Fruit fly (Drosophila melanogaster) whole organism, prepupa: ENCODE data around the gene CG5180.

Experiments used
- Blimp-1 ChIP-seq: fragments of 200-800 bp; sonication (Bioruptor generic); optimal IDR thresholded peaks from 3 replicates; lab custom pipeline; 2017; ENCODE audit warnings: missing biosample characterization, missing genetic modification characterization, mild to moderate bottlenecking, moderate library complexity, missing genetic modification reagents
- CG11294 ChIP-seq: fragments of 200-800 bp; sonication (Bioruptor generic); IDR thresholded peaks from 2 replicates; pipeline ENCODE4 v1.3.6; 2022; ENCODE audit warnings: missing biosample characterization, missing genetic modification characterization
- CG15336 ChIP-seq: fragments of 200-800 bp; sonication (Bioruptor generic); IDR thresholded peaks from 2 replicates; pipeline ENCODE4 v1.3.6; 2022; ENCODE audit warnings: missing biosample characterization, missing genetic modification characterization
- CG16779 ChIP-seq: fragments of 200-800 bp; sonication (Bioruptor generic); optimal IDR thresholded peaks from 3 replicates; lab custom pipeline; 2017; ENCODE audit warnings: missing biosample characterization, mild to moderate bottlenecking, missing genetic modification characterization
- CG32006 ChIP-seq: fragments of 200-800 bp; sonication (Bioruptor generic); optimal IDR thresholded peaks from 3 replicates; lab custom pipeline; 2017; ENCODE audit warnings: missing biosample characterization, mild to moderate bottlenecking, missing genetic modification characterization
- CG3919 ChIP-seq: fragments of 200-800 bp; sonication (Bioruptor generic); optimal IDR thresholded peaks from 3 replicates; lab custom pipeline; 2016; ENCODE audit warnings: missing biosample characterization, missing genetic modification characterization
- CG4318 ChIP-seq: fragments of 200-800 bp; sonication (Bioruptor generic); optimal IDR thresholded peaks from 3 replicates; lab custom pipeline; 2017; ENCODE audit warnings: missing biosample characterization, mild to moderate bottlenecking, missing genetic modification characterization
- CG6163 ChIP-seq: fragments of 200-800 bp; sonication (Bioruptor generic); IDR thresholded peaks from 3 replicates; pipeline ENCODE4 v1.3.6; 2022; ENCODE audit warnings: missing biosample characterization, missing genetic modification characterization
- CG6808 ChIP-seq: fragments of 200-800 bp; sonication (Bioruptor generic); optimal IDR thresholded peaks from 3 replicates; lab custom pipeline; 2017; ENCODE audit warnings: missing biosample characterization, missing genetic modification characterization, mild to moderate bottlenecking, moderate library complexity, missing genetic modification reagents
- CG6854 ChIP-seq: fragments of 200-800 bp; sonication (Bioruptor generic); optimal IDR thresholded peaks from 2 replicates; lab custom pipeline; 2017; ENCODE audit warnings: missing biosample characterization, mild to moderate bottlenecking, missing genetic modification characterization
- CG8632 ChIP-seq: fragments of 200-800 bp; sonication (Bioruptor generic); optimal IDR thresholded peaks from 3 replicates; lab custom pipeline; 2016; ENCODE audit warnings: missing biosample characterization, missing genetic modification characterization
- Eip75B ChIP-seq: fragments of 200-800 bp; sonication (Bioruptor generic); optimal IDR thresholded peaks from 3 replicates; lab custom pipeline; 2016; ENCODE audit warnings: missing biosample characterization, missing genetic modification characterization
- Eip78C ChIP-seq: fragments of 200-800 bp; sonication (Bioruptor generic); peaks from one replicate; lab custom pipeline; 2016; ENCODE audit warnings: missing biosample characterization, missing genetic modification characterization
- Eip93F ChIP-seq: fragments of 200-800 bp; sonication (Bioruptor generic); optimal IDR thresholded peaks from 2 replicates; lab custom pipeline; 2016; ENCODE audit warnings: missing biosample characterization, mild to moderate bottlenecking, missing genetic modification characterization
- Ets21C ChIP-seq: fragments of 200-800 bp; sonication (Bioruptor generic); optimal IDR thresholded peaks from 3 replicates; lab custom pipeline; 2016; ENCODE audit warnings: missing biosample characterization, missing genetic modification characterization
- Ets96B ChIP-seq: fragments of 200-800 bp; optimal IDR thresholded peaks from 2 replicates; lab custom pipeline; 2019; ENCODE audit warnings: missing biosample characterization, mild to moderate bottlenecking, missing genetic modification characterization, moderate library complexity
- Gug ChIP-seq: fragments of 200-800 bp; sonication (Bioruptor generic); IDR thresholded peaks from 2 replicates; pipeline ENCODE4 v1.3.6; 2022; ENCODE audit warnings: missing biosample characterization, missing genetic modification characterization
- Hr38 ChIP-seq: sonication (Bioruptor generic); optimal IDR thresholded peaks from 2 replicates; lab custom pipeline; 2016; ENCODE audit warnings: missing biosample characterization, missing genetic modification characterization
- OdsH ChIP-seq: fragments of 200-800 bp; sonication (Bioruptor generic); optimal IDR thresholded peaks from 3 replicates; lab custom pipeline; 2016; ENCODE audit warnings: missing biosample characterization, missing genetic modification characterization
- Sox102F ChIP-seq: fragments of 200-800 bp; sonication (Bioruptor generic); optimal IDR thresholded peaks from 2 replicates; lab custom pipeline; 2016; ENCODE audit warnings: missing biosample characterization, mild to moderate bottlenecking, missing genetic modification characterization
- achi ChIP-seq: fragments of 200-800 bp; sonication (Bioruptor generic); optimal IDR thresholded peaks from 3 replicates; lab custom pipeline; 2016; ENCODE audit warnings: missing biosample characterization, missing genetic modification characterization
- dsx ChIP-seq: fragments of 200-800 bp; optimal IDR thresholded peaks from 3 replicates; lab custom pipeline; 2019; ENCODE audit warnings: missing biosample characterization, mild to moderate bottlenecking, missing genetic modification characterization, moderate library complexity; ENCODE audit not compliant: poor library complexity, severe bottlenecking
- fd85E ChIP-seq: fragments of 200-800 bp; sonication (Bioruptor generic); optimal IDR thresholded peaks from 3 replicates; lab custom pipeline; 2016; ENCODE audit warnings: missing biosample characterization, missing genetic modification characterization
- fkh ChIP-seq: fragments of 200-800 bp; sonication (Bioruptor generic); optimal IDR thresholded peaks from 3 replicates; lab custom pipeline; 2017; ENCODE audit warnings: missing biosample characterization, mild to moderate bottlenecking, missing genetic modification characterization, moderate library complexity
- lz ChIP-seq: fragments of 200-800 bp; sonication (Bioruptor generic); optimal IDR thresholded peaks from 3 replicates; lab custom pipeline; 2016; ENCODE audit warnings: missing biosample characterization, missing genetic modification characterization
- net ChIP-seq: fragments of 200-800 bp; sonication (Bioruptor generic); optimal IDR thresholded peaks from 3 replicates; lab custom pipeline; 2016; ENCODE audit warnings: missing biosample characterization, missing genetic modification characterization
- pdm3 ChIP-seq: fragments of 200-800 bp; sonication (Bioruptor generic); optimal IDR thresholded peaks from 3 replicates; lab custom pipeline; 2016; ENCODE audit warnings: missing biosample characterization, missing genetic modification characterization
- salr ChIP-seq, 2 experiments: fragments of 200-800 bp; sonication (Bioruptor generic); optimal IDR thresholded peaks; 3 replicates each; lab custom pipeline; 2016 to 2018; ENCODE audit warnings: missing biosample characterization in 2 of 2, missing genetic modification characterization in 2 of 2, mild to moderate bottlenecking in 1 of 2
- spab ChIP-seq: fragments of 200-800 bp; sonication (Bioruptor generic); optimal IDR thresholded peaks from 2 replicates; lab custom pipeline; 2017; ENCODE audit warnings: missing biosample characterization, mild to moderate bottlenecking, missing genetic modification characterization, missing genetic modification reagents
- ss ChIP-seq, 2 experiments: fragments of 200-800 bp; sonication (Bioruptor generic); optimal IDR thresholded peaks; 2 replicates in 1 of 2; 3 replicates in 1 of 2; lab custom pipeline; 2017 to 2018; ENCODE audit warnings: mild to moderate bottlenecking in 2 of 2, missing biosample characterization in 2 of 2, missing genetic modification characterization in 2 of 2, moderate library complexity in 1 of 2
- svp ChIP-seq: fragments of 200-800 bp; sonication (Bioruptor generic); peaks from one replicate; lab custom pipeline; 2016; ENCODE audit warnings: missing biosample characterization, missing genetic modification characterization
- topi ChIP-seq: fragments of 200-800 bp; sonication (Bioruptor generic); optimal IDR thresholded peaks from 3 replicates; lab custom pipeline; 2016; ENCODE audit warnings: missing biosample characterization, missing genetic modification characterization
- vri ChIP-seq: fragments of 200-800 bp; sonication (Bioruptor generic); optimal IDR thresholded peaks from 3 replicates; lab custom pipeline; 2016; ENCODE audit warnings: missing biosample characterization, mild to moderate bottlenecking, missing genetic modification characterization

Gene CG5180

dm6 chr3R:20557415-20558105 lies at the start of gene CG5180, which contains the start of gene DPCoAC (continued):
- peak; percentile 66 for TF ChIP-seq CG3919 (GFP tag; lab: Kevin White, UChicago)
- no peak for TF ChIP-seq spab (GFP tag; lab: Kevin White, UChicago)
- TF ChIP-seq CG6163 (GFP tag; lab: Robert Waterston, UW): peak; percentile 75
- TF ChIP-seq achi (GFP tag; lab: Kevin White, UChicago): peak; percentile 64
- TF ChIP-seq topi: peak; percentile 32
- TF ChIP-seq CG6854 (GFP tag; lab: Kevin White, UChicago): peak; percentile 16
- peak; percentile 52 for TF ChIP-seq pdm3 (GFP tag; lab: Kevin White, UChicago)
- TF ChIP-seq Gug (GFP tag; lab: Robert Waterston, UW): no peak
- TF ChIP-seq Ets96B (tag; lab: Kevin White, UChicago): no peak

- TF ChIP-seq Eip78C (peak; percentile 31), spab (GFP tag; lab: Kevin White, UChicago) (no peak), topi (no peak), lz (GFP tag; lab: Kevin White, UChicago) (no peak), CG8632 (no peak), CG6808 (GFP tag; lab: Kevin White, UChicago) (no peak), Sox102F (GFP tag; lab: Kevin White, UChicago) (no peak), fkh (GFP tag; lab: Kevin White, UChicago) (no peak), dsx (GFP tag; lab: Kevin White, UChicago) (peak; percentile 74), CG32006 (GFP tag; lab: Kevin White, UChicago) (no peak), CG4318 (GFP tag; lab: Kevin White, UChicago) (no peak), Blimp-1 (peak; percentile 16), OdsH (GFP tag; lab: Kevin White, UChicago) (no peak), CG16779 (tag; lab: Kevin White, UChicago) (no peak), CG11294 (GFP tag; lab: Robert Waterston, UW) (no peak), salr (GFP tag; optimal IDR thresholded peaks at IDR 0.05; lab: Kevin White, UChicago) (no peak), CG15336 (GFP tag; lab: Robert Waterston, UW) (no peak), Ets21C (GFP tag; lab: Kevin White, UChicago) (no peak), Eip75B (GFP tag; lab: Kevin White, UChicago) (no peak)
These were observed 48.4 kb upstream of the CG5180 start for dm6 chr3R:20509377-20509776.

- no peak for TF ChIP-seq Hr38 (GFP tag; lab: Kevin White, UChicago)
- no peak for TF ChIP-seq CG32006 (GFP tag; lab: Kevin White, UChicago)
- no peak for TF ChIP-seq net (GFP tag; lab: Kevin White, UChicago)
- no peak for TF ChIP-seq fd85E (GFP tag; lab: Kevin White, UChicago)
- no peak for TF ChIP-seq CG6163 (GFP tag; lab: Robert Waterston, UW)
- no peak for TF ChIP-seq OdsH (GFP tag; lab: Kevin White, UChicago)
- TF ChIP-seq ss (GFP tag; optimal IDR thresholded peaks at IDR 0.05; lab: Kevin White, UChicago): no peak
- TF ChIP-seq, all 60 proteins: peak for 0
These were observed 45.4 kb upstream of the CG5180 start, which contains the start of gene MFS9 for dm6 chr3R:20512368-20512767. Gene MFS9, minus strand, starts transcription at chr3R:20512468.

- TF ChIP-seq svp (GFP tag; lab: Kevin White, UChicago) (peak; percentile 88), Eip93F (GFP tag; lab: Kevin White, UChicago) (no peak), Eip78C (peak; percentile 69), CG3919 (GFP tag; lab: Kevin White, UChicago) (peak; percentile 16), vri (peak; percentile 29), net (GFP tag; lab: Kevin White, UChicago) (no peak)
These were observed 23.2 kb upstream of the CG5180 start, which contains the start of the genes MtnE and MtnD for dm6 chr3R:20534575-20534974. Gene MtnE, minus strand, starts transcription at chr3R:20534704. Gene MtnD, plus strand, starts transcription at chr3R:20534962.
